Worm (Caenorhabditis elegans): ENCODE data around the gene nlp-26.
A peak's percentile ranks its signal among the peaks of the same experiment; 100 is the strongest.

The nlp-26 gene

ce11 chrV:19610118-19610707 lies 3.0 kb upstream of the nlp-26 start:
- TF ChIP-seq Y22D7AL.16 (tag; optimal IDR thresholded peaks at IDR 0.05) (no peak), ceh-9 (tag; optimal IDR thresholded peaks at IDR 0.05) (peak; percentile 24), K02D7.2 (tag; optimal IDR thresholded peaks at IDR 0.05) (peak; percentile 10)

DNA sequence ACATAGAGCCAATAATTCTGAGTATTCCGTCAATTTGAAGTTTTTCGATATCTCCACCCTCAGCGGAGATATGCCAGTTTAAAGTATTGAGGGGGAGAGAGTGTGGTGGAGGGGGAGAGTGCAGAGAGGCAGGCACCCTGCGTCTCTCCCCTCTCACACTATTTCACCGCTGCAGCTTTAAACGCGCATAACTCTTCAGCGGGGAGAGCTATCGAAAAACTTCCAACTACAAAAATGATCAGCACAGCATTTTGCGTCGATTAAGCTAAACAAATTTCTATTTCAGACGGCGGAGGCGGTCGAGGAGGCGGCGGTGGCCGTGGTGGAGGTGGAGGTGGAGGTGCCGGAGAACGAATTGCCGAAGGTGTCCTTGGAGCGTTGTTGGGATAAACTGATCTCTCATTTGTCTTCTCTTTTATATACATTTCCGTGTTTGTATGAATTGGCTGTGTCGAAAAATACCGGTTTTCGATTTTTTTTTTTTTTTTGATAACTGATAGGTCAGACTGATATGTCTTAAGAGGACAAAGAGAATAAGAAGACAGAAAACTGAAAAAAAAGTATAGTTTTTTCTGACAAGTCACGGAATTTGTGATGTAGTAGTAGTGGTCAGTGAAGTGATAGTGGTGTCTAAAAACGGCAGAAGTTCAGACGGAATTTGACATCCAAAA lies 1.5 kb upstream of the nlp-26 start:
- TF ChIP-seq dmd-4 (tag; optimal IDR thresholded peaks at IDR 0.05; ENCODE audit: borderline replicate concordance): no peak
- TF ChIP-seq pha-2 (tag; optimal IDR thresholded peaks at IDR 0.05): no peak
- no peak for TF ChIP-seq ceh-22 (tag; optimal IDR thresholded peaks at IDR 0.05)
- TF ChIP-seq fax-1 (tag; optimal IDR thresholded peaks at IDR 0.05): no peak
- TF ChIP-seq ttx-3 (tag; optimal IDR thresholded peaks at IDR 0.05): no peak
- TF ChIP-seq ceh-31 (tag; optimal IDR thresholded peaks at IDR 0.05): no peak
- TF ChIP-seq T23F11.4 (GFP tag; optimal IDR thresholded peaks at IDR 0.05): no peak
- no peak for TF ChIP-seq ama-1 (optimal IDR thresholded peaks at IDR 0.05)

DNA sequence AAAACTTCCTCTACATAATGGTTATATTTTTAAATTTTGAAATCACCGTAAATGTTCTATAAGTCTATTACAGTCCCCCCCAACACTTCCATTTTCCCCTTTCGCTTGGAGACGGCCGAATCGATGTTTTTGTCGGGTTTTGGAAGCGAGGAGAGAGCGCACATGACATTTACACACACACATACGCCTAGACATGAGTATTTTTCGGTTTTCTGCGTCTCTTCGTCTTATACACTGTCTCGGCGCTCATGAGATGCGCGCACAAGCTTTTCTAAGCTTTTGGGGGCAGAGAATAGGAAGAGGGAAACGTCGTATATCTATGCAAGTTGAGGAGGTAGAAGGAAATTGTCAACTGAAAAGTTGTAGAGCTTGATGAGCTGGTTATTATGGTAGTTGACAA lies 6.8 kb downstream of the nlp-26 start:
- TF ChIP-seq pha-4 (tag; optimal IDR thresholded peaks at IDR 0.05) (no peak), ceh-34 (tag; optimal IDR thresholded peaks at IDR 0.05) (no peak), pax-1 (tag; optimal IDR thresholded peaks at IDR 0.05) (no peak), syd-9 (tag; optimal IDR thresholded peaks at IDR 0.05) (no peak), sdc-2 (tag; optimal IDR thresholded peaks at IDR 0.05) (no peak), nfya-1 (tag; optimal IDR thresholded peaks at IDR 0.05) (peak; percentile 30), hlh-30 (tag; optimal IDR thresholded peaks at IDR 0.05; ENCODE audit: insufficient read depth) (peak; percentile 78), tbx-2 (tag; optimal IDR thresholded peaks at IDR 0.05) (no peak), fkh-6 (tag; optimal IDR thresholded peaks at IDR 0.05) (no peak), K02D7.2 (tag; optimal IDR thresholded peaks at IDR 0.05) (no peak)

ce11 chrV:19622440-19622914 lies 9.2 kb downstream of the nlp-26 start, which contains the start of gene Y43F8C.3:
TSS of gene Y43F8C.3 (minus strand) at chrV:19622626.
- TF ChIP-seq ceh-34 (tag; optimal IDR thresholded peaks at IDR 0.05) (peak; percentile 3), pha-4 (tag; optimal IDR thresholded peaks at IDR 0.05) (no peak), ceh-22 (tag; optimal IDR thresholded peaks at IDR 0.05) (no peak), mec-3 (tag; optimal IDR thresholded peaks at IDR 0.05; ENCODE audit: borderline replicate concordance) (no peak), dve-1 (tag; optimal IDR thresholded peaks at IDR 0.05) (peak; percentile 44), sox-4 (tag; optimal IDR thresholded peaks at IDR 0.05) (no peak), ceh-19 (GFP tag; optimal IDR thresholded peaks at IDR 0.05) (peak; percentile 72), sdc-2 (tag; optimal IDR thresholded peaks at IDR 0.05) (no peak), ttx-3 (tag; optimal IDR thresholded peaks at IDR 0.05) (no peak), npax-4 (tag; optimal IDR thresholded peaks at IDR 0.05) (no peak), dmd-4 (tag; optimal IDR thresholded peaks at IDR 0.05; ENCODE audit: borderline replicate concordance) (no peak), gmeb-2 (tag; optimal IDR thresholded peaks at IDR 0.05) (no peak), lin-11 (tag; optimal IDR thresholded peaks at IDR 0.05) (no peak), pag-3 (tag; optimal IDR thresholded peaks at IDR 0.05; ENCODE audit: borderline replicate concordance) (no peak), eyg-1 (tag; optimal IDR thresholded peaks at IDR 0.05) (no peak), fkh-10 (GFP tag; optimal IDR thresholded peaks at IDR 0.05) (no peak), ceh-9 (tag; optimal IDR thresholded peaks at IDR 0.05) (no peak), fkh-6 (tag; optimal IDR thresholded peaks at IDR 0.05) (no peak), pha-2 (tag; optimal IDR thresholded peaks at IDR 0.05) (no peak), unc-55 (GFP tag; optimal IDR thresholded peaks at IDR 0.05) (peak; percentile 26), tbx-2 (tag; optimal IDR thresholded peaks at IDR 0.05) (peak; percentile 10), pros-1 (tag; optimal IDR thresholded peaks at IDR 0.05) (no peak), ref-2 (tag; optimal IDR thresholded peaks at IDR 0.05) (no peak), ceh-31 (tag; optimal IDR thresholded peaks at IDR 0.05) (peak; percentile 13), zip-5 (tag; optimal IDR thresholded peaks at IDR 0.05) (no peak), C08G9.2 (tag; optimal IDR thresholded peaks at IDR 0.05) (no peak), pax-1 (tag; optimal IDR thresholded peaks at IDR 0.05) (no peak), lim-6 (tag; optimal IDR thresholded peaks at IDR 0.05) (no peak), ceh-6 (GFP tag; optimal IDR thresholded peaks at IDR 0.05) (peak; percentile 50), ama-1 (optimal IDR thresholded peaks at IDR 0.05) (no peak), ceh-18 (tag; optimal IDR thresholded peaks at IDR 0.05) (peak; percentile 51), K09A11.1 (tag; optimal IDR thresholded peaks at IDR 0.05; ENCODE audit: insufficient read depth) (peak; percentile 51), hlh-30 (tag; optimal IDR thresholded peaks at IDR 0.05; ENCODE audit: insufficient read depth) (peak; percentile 46), T23F11.4 (GFP tag; optimal IDR thresholded peaks at IDR 0.05) (peak; percentile 17), unc-86 (tag; optimal IDR thresholded peaks at IDR 0.05) (peak; percentile 29), pat-9 (tag; optimal IDR thresholded peaks at IDR 0.05) (no peak), ceh-24 (tag; optimal IDR thresholded peaks at IDR 0.05) (no peak)
